Fruit fly (Drosophila melanogaster) whole organism, embryonic: ENCODE data around the gene CG5355.

Source experiments
- Abd-B ChIP-seq: fragments of 200-800 bp; sonication (Bioruptor generic); optimal IDR thresholded peaks from 2 replicates; lab custom pipeline; 2018; ENCODE audit warnings: missing biosample characterization, mild to moderate bottlenecking, missing genetic modification characterization, moderate library complexity
- Adf1 ChIP-seq: fragments of 200-800 bp; sonication (Bioruptor generic); IDR thresholded peaks from 2 replicates; pipeline ENCODE4 v1.3.6; 2022; ENCODE audit warnings: missing biosample characterization, missing genetic modification characterization
- B-H1 ChIP-seq: fragments of 200-800 bp; sonication (Bioruptor generic); IDR thresholded peaks from 3 replicates; pipeline ENCODE4 v1.3.6; 2022; ENCODE audit warnings: missing biosample characterization, missing genetic modification characterization
- Bgb ChIP-seq: fragments of 200-800 bp; sonication (Bioruptor generic); IDR thresholded peaks from 2 replicates; pipeline ENCODE4 v1.3.6; 2022; ENCODE audit warnings: missing biosample characterization, missing genetic modification characterization; ENCODE audit not compliant: partially characterized antibody
- CG10267 ChIP-seq: fragments of 200-800 bp; sonication (Bioruptor generic); optimal IDR thresholded peaks from 2 replicates; lab custom pipeline; 2018; ENCODE audit warnings: missing biosample characterization, mild to moderate bottlenecking, missing genetic modification characterization, moderate library complexity
- CG10431 ChIP-seq: fragments of 200-800 bp; sonication (Bioruptor generic); optimal IDR thresholded peaks from 3 replicates; lab custom pipeline; 2018; ENCODE audit warnings: missing biosample characterization, mild to moderate bottlenecking, missing genetic modification characterization
- CG10565 ChIP-seq: fragments of 200-800 bp; sonication (Bioruptor generic); optimal IDR thresholded peaks from 3 replicates; lab custom pipeline; 2016; ENCODE audit warnings: missing biosample characterization, mild to moderate bottlenecking, missing genetic modification characterization
- CG11696 ChIP-seq: fragments of 200-800 bp; sonication (Bioruptor generic); IDR thresholded peaks from 2 replicates; pipeline ENCODE4 v1.3.6; 2022; ENCODE audit warnings: missing biosample characterization, missing genetic modification characterization
- CG12071 ChIP-seq: fragments of 200-800 bp; sonication (Bioruptor generic); optimal IDR thresholded peaks from 3 replicates; lab custom pipeline; 2018; ENCODE audit warnings: missing biosample characterization, mild to moderate bottlenecking, missing genetic modification characterization
- CG12104 ChIP-seq: fragments of 200-800 bp; sonication (Bioruptor generic); optimal IDR thresholded peaks from 3 replicates; lab custom pipeline; 2016; ENCODE audit warnings: missing biosample characterization, missing genetic modification characterization
- CG12299 ChIP-seq: fragments of 200-800 bp; sonication (Bioruptor generic); optimal IDR thresholded peaks from 2 replicates; lab custom pipeline; 2018; ENCODE audit warnings: missing biosample characterization, mild to moderate bottlenecking, missing genetic modification characterization
- CG1602 ChIP-seq: fragments of 200-800 bp; sonication (Bioruptor generic); optimal IDR thresholded peaks from 3 replicates; lab custom pipeline; 2016; ENCODE audit warnings: missing biosample characterization, missing genetic modification characterization
- CG1647 ChIP-seq: fragments of 200-800 bp; sonication (Bioruptor generic); optimal IDR thresholded peaks from 3 replicates; lab custom pipeline; 2016; ENCODE audit warnings: missing biosample characterization, missing genetic modification characterization
- CG2889 ChIP-seq: fragments of 200-800 bp; sonication (Bioruptor generic); IDR thresholded peaks from 3 replicates; pipeline ENCODE4 v1.3.6; 2022; ENCODE audit warnings: missing biosample characterization, missing genetic modification characterization
- CG31365 ChIP-seq: fragments of 200-800 bp; sonication (Bioruptor generic); optimal IDR thresholded peaks from 2 replicates; lab custom pipeline; 2018; ENCODE audit warnings: missing biosample characterization, mild to moderate bottlenecking, missing genetic modification characterization
- CG31441 ChIP-seq: fragments of 200-800 bp; sonication (Bioruptor generic); IDR thresholded peaks from 2 replicates; pipeline ENCODE4 v1.3.6; 2022; ENCODE audit warnings: missing biosample characterization, missing genetic modification characterization
- CG3163 ChIP-seq: fragments of 200-800 bp; sonication (Bioruptor generic); optimal IDR thresholded peaks from 3 replicates; lab custom pipeline; 2016; ENCODE audit warnings: missing biosample characterization, missing genetic modification characterization
- CG34376 ChIP-seq: fragments of 200-800 bp; sonication (Bioruptor generic); optimal IDR thresholded peaks from 2 replicates; lab custom pipeline; 2018; ENCODE audit warnings: missing biosample characterization, mild to moderate bottlenecking, missing genetic modification characterization
- CG6272 ChIP-seq: fragments of 200-800 bp; sonication (Bioruptor generic); IDR thresholded peaks from 2 replicates; pipeline ENCODE4 v1.3.6; 2022; ENCODE audit warnings: missing biosample characterization, missing genetic modification characterization
- CG7357 ChIP-seq: fragments of 200-800 bp; sonication (Bioruptor generic); IDR thresholded peaks from 3 replicates; pipeline ENCODE4 v1.3.6; 2022; ENCODE audit warnings: missing biosample characterization, missing genetic modification characterization
- D ChIP-seq, 2 experiments: fragments of 200-800 bp in 1 of 2; fragments of >200 bp in 1 of 2; sonication (Bioruptor generic) in 1 of 2; optimal IDR thresholded peaks; 2 replicates in 1 of 2; 3 replicates in 1 of 2; lab custom pipeline; 2017; ENCODE audit warnings: mild to moderate bottlenecking in 1 of 2, missing biosample characterization in 1 of 2, missing genetic modification characterization in 1 of 2, missing genetic modification reagents in 1 of 2
- Deaf1 ChIP-seq: fragments of 200-800 bp; optimal IDR thresholded peaks from 3 replicates; lab custom pipeline; 2019; ENCODE audit warnings: missing biosample characterization, mild to moderate bottlenecking, missing genetic modification characterization, moderate library complexity
- Fer3 ChIP-seq: fragments of 200-800 bp; sonication (Bioruptor generic); optimal IDR thresholded peaks from 2 replicates; lab custom pipeline; 2018; ENCODE audit warnings: missing biosample characterization, mild to moderate bottlenecking, missing genetic modification characterization, moderate library complexity
- Hand ChIP-seq: fragments of 200-800 bp; sonication (Bioruptor generic); optimal IDR thresholded peaks from 2 replicates; lab custom pipeline; 2017; ENCODE audit warnings: mild to moderate bottlenecking, missing biosample characterization, missing genetic modification reagents, missing genetic modification characterization
- Kr ChIP-seq: fragments of 200-800 bp; sonication (Bioruptor generic); optimal IDR thresholded peaks from 2 replicates; lab custom pipeline; 2017; ENCODE audit warnings: missing biosample characterization, mild to moderate bottlenecking, missing genetic modification characterization
- MTF-1 ChIP-seq: fragments of 200-800 bp; sonication (Bioruptor generic); optimal IDR thresholded peaks from 2 replicates; lab custom pipeline; 2018; ENCODE audit warnings: missing biosample characterization, mild to moderate bottlenecking, missing genetic modification characterization, borderline replicate concordance
- NC2β ChIP-seq: fragments of 200-800 bp; sonication (Bioruptor generic); optimal IDR thresholded peaks from 2 replicates; lab custom pipeline; 2016; ENCODE audit warnings: missing biosample characterization, missing genetic modification characterization
- Tbp ChIP-seq: fragments of >200 bp; optimal IDR thresholded peaks from 2 replicates; lab custom pipeline; 2018; ENCODE audit warnings: missing biosample characterization, missing genetic modification characterization
- cg ChIP-seq: fragments of 200-800 bp; sonication (Bioruptor generic); optimal IDR thresholded peaks from 3 replicates; lab custom pipeline; 2019; ENCODE audit warnings: missing biosample characterization, mild to moderate bottlenecking, missing genetic modification characterization, moderate library complexity
- chinmo ChIP-seq: fragments of 200-800 bp; sonication (Bioruptor generic); IDR thresholded peaks from 4 replicates; pipeline ENCODE4 v1.3.6; 2022; ENCODE audit warnings: missing biosample characterization, missing genetic modification characterization; ENCODE audit not compliant: partially characterized antibody
- ci ChIP-seq: fragments of 200-800 bp; sonication (Bioruptor generic); IDR thresholded peaks from 3 replicates; pipeline ENCODE4 v1.3.6; 2022; ENCODE audit warnings: missing biosample characterization, missing genetic modification characterization
- dysf ChIP-seq: fragments of 200-800 bp; sonication (Bioruptor generic); IDR thresholded peaks from 3 replicates; pipeline ENCODE4 v1.3.6; 2022; ENCODE audit warnings: missing biosample characterization, missing genetic modification characterization
- ewg ChIP-seq: fragments of 200-800 bp; sonication (Bioruptor generic); optimal IDR thresholded peaks from 3 replicates; lab custom pipeline; 2017; ENCODE audit warnings: mild to moderate bottlenecking, missing biosample characterization, missing genetic modification reagents, missing genetic modification characterization
- fd96Cb ChIP-seq: fragments of 200-800 bp; sonication (Bioruptor generic); optimal IDR thresholded peaks from 2 replicates; lab custom pipeline; 2018; ENCODE audit warnings: missing biosample characterization, mild to moderate bottlenecking, missing genetic modification characterization, moderate library complexity
- gcm ChIP-seq: fragments of 200-800 bp; sonication (Bioruptor generic); optimal IDR thresholded peaks from 2 replicates; lab custom pipeline; 2019; ENCODE audit warnings: missing biosample characterization, mild to moderate bottlenecking, missing genetic modification characterization, moderate library complexity
- jigr1 ChIP-seq: fragments of 200-800 bp; sonication (Bioruptor generic); IDR thresholded peaks from 3 replicates; pipeline ENCODE4 v1.3.6; 2022; ENCODE audit warnings: missing biosample characterization, missing genetic modification characterization
- ken ChIP-seq: fragments of 200-800 bp; sonication (Bioruptor generic); IDR thresholded peaks from 3 replicates; pipeline ENCODE4 v1.3.6; 2022; ENCODE audit warnings: missing biosample characterization, missing genetic modification characterization
- lbe ChIP-seq: fragments of 200-800 bp; sonication (Bioruptor generic); optimal IDR thresholded peaks from 2 replicates; lab custom pipeline; 2016; ENCODE audit warnings: missing biosample characterization, mild to moderate bottlenecking, missing genetic modification characterization
- lov ChIP-seq, 2 experiments: fragments of 200-800 bp in 1 of 2; fragments of >200 bp in 1 of 2; sonication (Bioruptor generic) in 1 of 2; IDR thresholded peaks in 1 of 2; optimal IDR thresholded peaks in 1 of 2; 2 replicates in 1 of 2; 3 replicates in 1 of 2; pipeline versions ENCODE4 v1.3.6 to Lab custom; 2017 to 2022; ENCODE audit warnings: missing biosample characterization in 1 of 2, missing genetic modification characterization in 1 of 2
- oc ChIP-seq: fragments of 200-800 bp; sonication (Bioruptor generic); optimal IDR thresholded peaks from 2 replicates; lab custom pipeline; 2018; ENCODE audit warnings: missing biosample characterization, mild to moderate bottlenecking, missing genetic modification characterization, moderate library complexity
- p53 ChIP-seq: fragments of 200-800 bp; sonication (Bioruptor generic); optimal IDR thresholded peaks from 2 replicates; lab custom pipeline; 2016; ENCODE audit warnings: missing biosample characterization, missing genetic modification characterization
- psq ChIP-seq: fragments of 200-800 bp; sonication (Bioruptor generic); optimal IDR thresholded peaks from 2 replicates; lab custom pipeline; 2017; ENCODE audit warnings: missing biosample characterization, missing genetic modification characterization
- sna ChIP-seq: fragments of 200-800 bp; sonication (Bioruptor generic); IDR thresholded peaks from 2 replicates; pipeline ENCODE4 v1.3.6; 2022; ENCODE audit warnings: missing biosample characterization, missing genetic modification characterization; ENCODE audit not compliant: partially characterized antibody
- so ChIP-seq: fragments of 200-800 bp; sonication (Bioruptor generic); IDR thresholded peaks from 3 replicates; pipeline ENCODE4 v1.3.6; 2022; ENCODE audit warnings: missing biosample characterization, missing genetic modification characterization
- sqz ChIP-seq: fragments of 200-800 bp; sonication (Bioruptor generic); optimal IDR thresholded peaks from 3 replicates; lab custom pipeline; 2018; ENCODE audit warnings: missing biosample characterization, mild to moderate bottlenecking, missing genetic modification characterization
- stwl ChIP-seq: fragments of 200-800 bp; sonication (Bioruptor generic); optimal IDR thresholded peaks from 3 replicates; lab custom pipeline; 2018; ENCODE audit warnings: missing biosample characterization, mild to moderate bottlenecking, missing genetic modification characterization, moderate library complexity
- sug ChIP-seq: fragments of 200-800 bp; optimal IDR thresholded peaks from 2 replicates; lab custom pipeline; 2019; ENCODE audit warnings: missing biosample characterization, mild to moderate bottlenecking, missing genetic modification characterization, moderate library complexity
- tx ChIP-seq: fragments of 200-800 bp; sonication (Bioruptor generic); optimal IDR thresholded peaks from 2 replicates; lab custom pipeline; 2016; ENCODE audit warnings: missing biosample characterization, missing genetic modification characterization
- zen ChIP-seq: fragments of 200-800 bp; sonication (Bioruptor generic); optimal IDR thresholded peaks from 3 replicates; lab custom pipeline; 2018; ENCODE audit warnings: missing biosample characterization, mild to moderate bottlenecking, missing genetic modification characterization, moderate library complexity
- zf30C ChIP-seq: fragments of 200-800 bp; sonication (Bioruptor generic); optimal IDR thresholded peaks from 3 replicates; lab custom pipeline; 2018; ENCODE audit warnings: missing biosample characterization, mild to moderate bottlenecking, missing genetic modification characterization

CG5355 gene

dm6 chr2L:10403803-10404315 is 9.4 kb downstream of the CG5355 start (continued):
- TF ChIP-seq CG7357 (GFP tag; lab: Robert Waterston, UW) (no peak), ken (no peak), Hand (GFP tag; lab: Kevin White, UChicago) (no peak), dysf (GFP tag; lab: Robert Waterston, UW) (no peak), Adf1 (no peak), Kr (GFP tag; lab: Kevin White, UChicago) (no peak), Fer3 (tag; lab: Kevin White, UChicago) (no peak), gcm (GFP tag; lab: Kevin White, UChicago) (no peak), CG3163 (GFP tag; lab: Kevin White, UChicago) (no peak), stwl (tag; lab: Kevin White, UChicago) (peak; percentile 10), CG1647 (GFP tag; lab: Kevin White, UChicago) (no peak), B-H1 (no peak), ewg (GFP tag; lab: Kevin White, UChicago) (no peak), lbe (no peak), Deaf1 (tag; lab: Kevin White, UChicago) (no peak), tx (GFP tag; lab: Kevin White, UChicago) (no peak), p53 (GFP tag; lab: Kevin White, UChicago) (no peak), ci (no peak), cg (GFP tag; lab: Kevin White, UChicago) (no peak), sug (tag; lab: Kevin White, UChicago) (no peak), CG34376 (GFP tag; lab: Kevin White, UChicago) (no peak), CG31441 (GFP tag; lab: Robert Waterston, UW) (no peak), sna (GFP tag; lab: Robert Waterston, UW) (peak; percentile 58; the same call in 1 of the 2 replicates), Bgb (GFP tag; lab: Robert Waterston, UW) (no peak), zf30C (GFP tag; lab: Kevin White, UChicago) (no peak), NC2β (GFP tag; lab: Kevin White, UChicago) (no peak), D (optimal IDR thresholded peaks at IDR 0.05; lab: Kevin White, UChicago) (no peak), D (GFP tag; optimal IDR thresholded peaks at IDR 0.05; lab: Kevin White, UChicago) (no peak), chinmo (GFP tag; lab: Robert Waterston, UW) (no peak), CG2889 (GFP tag; lab: Robert Waterston, UW) (no peak), CG10565 (GFP tag; lab: Kevin White, UChicago) (no peak), sqz (GFP tag; lab: Kevin White, UChicago) (no peak), psq (GFP tag; lab: Kevin White, UChicago) (no peak), CG12071 (no peak), Tbp (GFP tag; lab: Kevin White, UChicago) (no peak), lov (optimal IDR thresholded peaks at IDR 0.05; lab: Kevin White, UChicago) (no peak), lov (GFP tag; IDR thresholded peaks at IDR 0.05; lab: Robert Waterston, UW) (no peak), CG12299 (no peak), CG10431 (GFP tag; lab: Kevin White, UChicago) (no peak), CG11696 (no peak), fd96Cb (tag; lab: Kevin White, UChicago) (no peak), MTF-1 (GFP tag; lab: Kevin White, UChicago) (no peak), CG6272 (GFP tag; lab: Robert Waterston, UW) (no peak), CG1602 (no peak), CG12104 (no peak), CG31365 (tag; lab: Kevin White, UChicago) (no peak), Abd-B (GFP tag; lab: Kevin White, UChicago) (no peak), zen (tag; lab: Kevin White, UChicago) (no peak), oc (no peak), CG10267 (tag; lab: Kevin White, UChicago) (peak; percentile 15), jigr1 (GFP tag; lab: Robert Waterston, UW) (no peak), so (GFP tag; lab: Robert Waterston, UW) (no peak)
